Fruit fly (Drosophila melanogaster) whole organism, wandering third instar larva: ENCODE data around the gene Ugt37A2.

ENCODE experiments used
- CG32264 ChIP-seq: fragments of 200-800 bp; sonication (Bioruptor generic); optimal IDR thresholded peaks from 2 replicates; lab custom pipeline; 2016; ENCODE audit warnings: missing biosample characterization, missing genetic modification characterization
- CG9705 ChIP-seq: fragments of 200-800 bp; sonication (Bioruptor generic); optimal IDR thresholded peaks from 2 replicates; lab custom pipeline; 2018; ENCODE audit warnings: missing biosample characterization, mild to moderate bottlenecking, missing genetic modification characterization
- CrebA ChIP-seq: fragments of 200-800 bp; sonication (Bioruptor generic); optimal IDR thresholded peaks from 2 replicates; lab custom pipeline; 2016; ENCODE audit warnings: missing biosample characterization, mild to moderate bottlenecking, missing genetic modification characterization, borderline replicate concordance
- Dfd ChIP-seq: fragments of >200 bp; optimal IDR thresholded peaks from 2 replicates; lab custom pipeline; 2017; ENCODE audit warnings: missing biosample characterization, missing genetic modification characterization
- Dif ChIP-seq: fragments of 200-275, 200-300 bp; sonication (Bioruptor generic); optimal IDR thresholded peaks from 2 replicates; lab custom pipeline; 2018; ENCODE audit warnings: missing biosample characterization, missing genetic modification characterization; ENCODE audit not compliant: partially characterized antibody
- GATAd ChIP-seq: sonication (Bioruptor generic); optimal IDR thresholded peaks from 2 replicates; lab custom pipeline; 2016; ENCODE audit warnings: missing biosample characterization, missing genetic modification characterization
- HLH106 ChIP-seq: fragments of 200-800 bp; optimal IDR thresholded peaks from 3 replicates; lab custom pipeline; 2019; ENCODE audit warnings: missing biosample characterization, mild to moderate bottlenecking, missing genetic modification characterization, moderate library complexity
- Hnf4 ChIP-seq: fragments of 200-800 bp; sonication (Bioruptor generic); optimal IDR thresholded peaks from 2 replicates; lab custom pipeline; 2016; ENCODE audit warnings: missing biosample characterization, mild to moderate bottlenecking, missing genetic modification characterization
- Hr78 ChIP-seq: fragments of >200 bp; optimal IDR thresholded peaks from 2 replicates; lab custom pipeline; 2017; ENCODE audit warnings: missing biosample characterization, missing genetic modification characterization
- Hr83 ChIP-seq: fragments of 200-300 bp; sonication (Bioruptor generic); optimal IDR thresholded peaks from 2 replicates; lab custom pipeline; 2016; ENCODE audit warnings: missing biosample characterization, mild to moderate bottlenecking, missing genetic modification characterization, moderate library complexity; ENCODE audit not compliant: poor library complexity, severe bottlenecking
- Jra ChIP-seq: sonication (Bioruptor generic); optimal IDR thresholded peaks from 2 replicates; lab custom pipeline; 2016; ENCODE audit warnings: missing biosample characterization, missing genetic modification characterization
- Mio ChIP-seq: sonication (Bioruptor generic); optimal IDR thresholded peaks from 2 replicates; lab custom pipeline; 2016; ENCODE audit warnings: missing biosample characterization, missing genetic modification characterization
- Myc ChIP-seq: fragments of >200 bp; optimal IDR thresholded peaks from 2 replicates; lab custom pipeline; 2017
- N ChIP-seq: fragments of >200 bp; optimal IDR thresholded peaks from 2 replicates; lab custom pipeline; 2018; ENCODE audit warnings: missing biosample characterization, missing external identifiers, missing genetic modification characterization
- OdsH ChIP-seq: fragments of 200-800 bp; sonication (Bioruptor generic); optimal IDR thresholded peaks from 2 replicates; lab custom pipeline; 2016; ENCODE audit warnings: missing biosample characterization, mild to moderate bottlenecking, missing genetic modification characterization
- Rel ChIP-seq, 2 experiments: fragments of 200-800 bp; sonication (Bioruptor generic) in 1 of 2; optimal IDR thresholded peaks; 2 replicates in 1 of 2; 3 replicates in 1 of 2; lab custom pipeline; 2016 to 2019; ENCODE audit warnings: mild to moderate bottlenecking in 2 of 2, missing biosample characterization in 2 of 2, missing genetic modification characterization in 2 of 2, moderate library complexity in 1 of 2
- Sp1 ChIP-seq: fragments of 200-800 bp; sonication (Bioruptor generic); optimal IDR thresholded peaks from 3 replicates; lab custom pipeline; 2019; ENCODE audit warnings: missing biosample characterization, mild to moderate bottlenecking, missing genetic modification characterization, moderate library complexity
- Vsx2 ChIP-seq: fragments of 200-300, 225-300 bp; sonication (Bioruptor generic); optimal IDR thresholded peaks from 2 replicates; lab custom pipeline; 2018; ENCODE audit warnings: missing biosample characterization, missing genetic modification characterization; ENCODE audit not compliant: partially characterized antibody
- brk ChIP-seq: fragments of 200-800 bp; sonication (Bioruptor generic); optimal IDR thresholded peaks from 2 replicates; lab custom pipeline; 2016; ENCODE audit warnings: missing biosample characterization, mild to moderate bottlenecking, missing genetic modification characterization
- dl ChIP-seq, 2 experiments: fragments of 175-275, 200-275 bp in 1 of 2; fragments of 200-275 bp in 1 of 2; sonication (Bioruptor generic); optimal IDR thresholded peaks; lab custom pipeline; 2018; ENCODE audit warnings: mild to moderate bottlenecking in 2 of 2, missing biosample characterization in 2 of 2, missing genetic modification characterization in 2 of 2, moderate library complexity in 2 of 2; ENCODE audit not compliant: partially characterized antibody in 2 of 2, insufficient read depth in 1 of 2
- dmrt93B ChIP-seq: fragments of 200-800 bp; sonication (Bioruptor generic); optimal IDR thresholded peaks from 2 replicates; lab custom pipeline; 2018; ENCODE audit warnings: missing biosample characterization, mild to moderate bottlenecking, missing genetic modification characterization
- dsf ChIP-seq: sonication (Bioruptor generic); optimal IDR thresholded peaks from 2 replicates; lab custom pipeline; 2016; ENCODE audit warnings: missing biosample characterization, missing genetic modification characterization, borderline replicate concordance
- ey ChIP-seq: fragments of 200-800 bp; sonication (Bioruptor generic); optimal IDR thresholded peaks from 2 replicates; lab custom pipeline; 2016; ENCODE audit warnings: missing biosample characterization, missing genetic modification characterization
- foxo ChIP-seq, 2 experiments: fragments of 200-800 bp; sonication (Bioruptor generic); optimal IDR thresholded peaks; 2 replicates in 1 of 2; 3 replicates in 1 of 2; lab custom pipeline; 2016 to 2017; ENCODE audit warnings: missing biosample characterization in 2 of 2, missing genetic modification characterization in 2 of 2
- fru ChIP-seq: fragments of 200-800 bp; sonication (Bioruptor generic); optimal IDR thresholded peaks from 3 replicates; lab custom pipeline; 2016; ENCODE audit warnings: missing biosample characterization, mild to moderate bottlenecking, missing genetic modification characterization
- h ChIP-seq: fragments of 200-800 bp; sonication (Bioruptor generic); optimal IDR thresholded peaks from 3 replicates; lab custom pipeline; 2016; ENCODE audit warnings: missing biosample characterization, mild to moderate bottlenecking, missing genetic modification characterization
- jim ChIP-seq: fragments of 175-275, 200-325 bp; sonication (Bioruptor generic); optimal IDR thresholded peaks from 2 replicates; lab custom pipeline; 2016; ENCODE audit warnings: missing biosample characterization, mild to moderate bottlenecking, missing genetic modification characterization
- pan ChIP-seq: fragments of >200 bp; optimal IDR thresholded peaks from 2 replicates; lab custom pipeline; 2017
- rgr ChIP-seq: fragments of 200-800 bp; sonication (Bioruptor generic); optimal IDR thresholded peaks from 3 replicates; lab custom pipeline; 2016; ENCODE audit warnings: missing biosample characterization, mild to moderate bottlenecking, missing genetic modification characterization
- usp ChIP-seq: fragments of >200 bp; optimal IDR thresholded peaks from 2 replicates; lab custom pipeline; 2017; ENCODE audit warnings: missing biosample characterization, missing genetic modification characterization
- woc ChIP-seq: sonication (Bioruptor generic); optimal IDR thresholded peaks from 2 replicates; lab custom pipeline; 2016; ENCODE audit warnings: missing biosample characterization, mild to moderate bottlenecking, missing genetic modification characterization

The Ugt37A2 gene

dm6 chr3R:12701257-12701656, 38.2 kb upstream of the Ugt37A2 start:
- TF ChIP-seq fru (GFP tag; lab: Kevin White, UChicago) (no peak), Mio (GFP tag; lab: Kevin White, UChicago) (no peak), rgr (GFP tag; lab: Kevin White, UChicago) (no peak), HLH106 (tag; lab: Kevin White, UChicago) (no peak), ey (GFP tag; lab: Kevin White, UChicago) (no peak), Myc (lab: Kevin White, UChicago) (no peak), Rel (GFP tag; optimal IDR thresholded peaks at IDR 0.05; lab: Kevin White, UChicago) (no peak), Rel (tag; optimal IDR thresholded peaks at IDR 0.05; lab: Kevin White, UChicago) (no peak), brk (GFP tag; lab: Kevin White, UChicago) (no peak), Vsx2 (GFP tag; lab: Kevin White, UChicago) (no peak), Dfd (GFP tag; lab: Kevin White, UChicago) (no peak), dl (GFP tag; optimal IDR thresholded peaks at IDR 0.05; lab: Kevin White, UChicago; ENCODE audit: insufficient read depth in 1 of 2, partially characterized antibody in 2 of 2) (no peak)

- TF ChIP-seq CG9705 (GFP tag; lab: Kevin White, UChicago): no peak
Observed at dm6 chr3R:12701994-12702494, 37.4 kb upstream of the Ugt37A2 start.

- TF ChIP-seq Jra (GFP tag; lab: Kevin White, UChicago): no peak
- no peak for TF ChIP-seq jim (GFP tag; lab: Kevin White, UChicago)
- TF ChIP-seq usp (GFP tag; lab: Kevin White, UChicago): no peak
- TF ChIP-seq h: no peak
- no peak for TF ChIP-seq OdsH (GFP tag; lab: Kevin White, UChicago)
- no peak for TF ChIP-seq CrebA
- TF ChIP-seq fru (GFP tag; lab: Kevin White, UChicago): no peak
- TF ChIP-seq woc (GFP tag; lab: Kevin White, UChicago): no peak
- TF ChIP-seq N (GFP tag; lab: Kevin White, UChicago): no peak
- no peak for TF ChIP-seq Sp1
- TF ChIP-seq Mio (GFP tag; lab: Kevin White, UChicago): no peak
- TF ChIP-seq pan (lab: Kevin White, UChicago): no peak
- no peak for TF ChIP-seq foxo (GFP tag; optimal IDR thresholded peaks at IDR 0.05; lab: Kevin White, UChicago)
- TF ChIP-seq CG9705 (GFP tag; lab: Kevin White, UChicago): no peak
- no peak for TF ChIP-seq Hnf4 (GFP tag; lab: Kevin White, UChicago)
- no peak for TF ChIP-seq dsf (GFP tag; lab: Kevin White, UChicago)
- TF ChIP-seq rgr (GFP tag; lab: Kevin White, UChicago): no peak
- TF ChIP-seq Hr83 (GFP tag; lab: Kevin White, UChicago): no peak
- TF ChIP-seq ey (GFP tag; lab: Kevin White, UChicago): no peak
Observed at dm6 chr3R:12704861-12705260, 34.6 kb upstream of the Ugt37A2 start, which contains the start of gene CG12279. Gene CG12279, plus strand, starts transcription at chr3R:12705094.

- TF ChIP-seq Hr78 (GFP tag; lab: Kevin White, UChicago) (peak; percentile 68), N (GFP tag; lab: Kevin White, UChicago) (peak; percentile 96)
- TF ChIP-seq, all 38 proteins: peak for 2; not testable (repeated sequence) for 36
Observed at dm6 chr3R:12712178-12713172, 27.0 kb upstream of the Ugt37A2 start, which contains the start of gene PolQ. Gene PolQ, minus strand, starts transcription at chr3R:12712299.

- no peak for TF ChIP-seq ey (GFP tag; lab: Kevin White, UChicago)
- TF ChIP-seq dmrt93B (GFP tag; lab: Kevin White, UChicago): no peak
- no peak for TF ChIP-seq Dif
- no peak for TF ChIP-seq CrebA
- TF ChIP-seq Hr83 (GFP tag; lab: Kevin White, UChicago): no peak
- no peak for TF ChIP-seq Mio (GFP tag; lab: Kevin White, UChicago)
- no peak for TF ChIP-seq CG32264 (GFP tag; lab: Kevin White, UChicago)
- no peak for TF ChIP-seq Dfd (GFP tag; lab: Kevin White, UChicago)
- TF ChIP-seq GATAd (GFP tag; lab: Kevin White, UChicago): no peak
- TF ChIP-seq Vsx2 (GFP tag; lab: Kevin White, UChicago): no peak
- no peak for TF ChIP-seq Rel (GFP tag; optimal IDR thresholded peaks at IDR 0.05; lab: Kevin White, UChicago)
- TF ChIP-seq Rel (tag; optimal IDR thresholded peaks at IDR 0.05; lab: Kevin White, UChicago): no peak
Observed at dm6 chr3R:12715253-12715652, 24.2 kb upstream of the Ugt37A2 start.
